Fruit fly (Drosophila melanogaster) S2 (cell line): ENCODE results near the gene Mlc2.

ENCODE experiments used
- CG8478 ChIP-seq: fragments of >200 bp; optimal IDR thresholded peaks from 2 replicates; lab custom pipeline; 2018
- CTCF ChIP-seq, 2 experiments: fragments of >200 bp; optimal IDR thresholded peaks; 2 replicates each; lab custom pipeline; 2018

dm6 chr3R:30124635-30125034 lies 49.7 kb downstream of the Mlc2 start, which contains the start of gene CG45073:
- TF ChIP-seq CTCF (optimal IDR thresholded peaks at IDR 0.05; lab: Kevin White, UChicago) (no peak), CG8478 (no peak)
